Worm (Caenorhabditis elegans): Measurements from ENCODE around the gene F33D4.6.

F33D4.6 gene

DNA sequence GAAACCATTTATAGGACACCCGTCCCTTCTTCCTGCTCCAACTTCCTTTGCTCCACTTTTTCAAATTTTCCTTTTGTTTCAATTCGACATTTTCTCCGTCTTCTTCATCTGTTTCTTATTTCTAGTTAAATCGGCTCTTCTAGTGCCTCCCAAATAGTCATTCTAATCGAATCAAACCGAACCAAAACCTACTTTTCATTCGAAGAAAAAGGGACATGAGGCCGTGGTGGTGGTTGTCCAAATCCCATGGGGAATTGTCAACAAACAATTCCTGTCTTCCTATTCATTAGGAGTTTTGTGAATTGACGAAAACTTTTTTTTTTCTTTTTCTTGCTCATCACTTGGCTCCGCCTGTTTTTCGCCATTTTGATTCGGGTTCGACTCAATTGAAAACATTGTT, 18.8 kb upstream of the F33D4.6 start:
- no peak for TF ChIP-seq nhr-76 (tag; optimal IDR thresholded peaks at IDR 0.05)

DNA sequence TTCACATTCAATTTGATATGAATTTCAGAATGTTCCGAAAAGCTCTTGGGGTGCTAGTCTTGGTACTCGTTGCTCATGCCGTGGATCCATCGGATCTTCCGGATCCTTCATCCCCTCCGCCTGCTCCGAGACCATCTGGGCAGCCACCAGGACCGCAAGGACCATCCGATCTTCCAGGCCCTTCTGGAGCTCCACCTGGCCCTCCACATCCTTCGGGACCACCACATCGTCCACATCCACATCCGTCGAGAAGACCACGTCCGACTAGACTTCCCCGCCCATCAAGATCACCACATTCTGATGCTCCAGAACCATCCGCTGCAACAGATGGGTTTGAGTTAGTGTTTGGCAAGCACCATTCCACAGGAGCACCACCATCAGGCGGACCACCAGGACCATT, 16.8 kb upstream of the F33D4.6 start, which contains the start of gene clx-1:
Gene clx-1 (plus strand): TSS at position 30 of the 400 bp plus-strand sequence.
- TF ChIP-seq mml-1 (tag; optimal IDR thresholded peaks at IDR 0.05) (no peak), ztf-11 (tag; optimal IDR thresholded peaks at IDR 0.05) (no peak), snpc-4 (tag; optimal IDR thresholded peaks at IDR 0.05) (no peak), jun-1 (tag; optimal IDR thresholded peaks at IDR 0.05) (no peak), zag-1 (tag; optimal IDR thresholded peaks at IDR 0.05) (no peak), ceh-28 (tag; optimal IDR thresholded peaks at IDR 0.05) (no peak), tbx-2 (tag; optimal IDR thresholded peaks at IDR 0.05) (no peak), nhr-25 (tag; optimal IDR thresholded peaks at IDR 0.05) (no peak)

- TF ChIP-seq nhr-11 (tag; optimal IDR thresholded peaks at IDR 0.05) = no peak
- TF ChIP-seq ama-1 (optimal IDR thresholded peaks at IDR 0.05) = no peak
- no peak for TF ChIP-seq mdl-1 (tag; optimal IDR thresholded peaks at IDR 0.05)
- TF ChIP-seq fos-1 (tag; optimal IDR thresholded peaks at IDR 0.05) = no peak
- TF ChIP-seq nhr-76 (tag; optimal IDR thresholded peaks at IDR 0.05) = no peak
- TF ChIP-seq jun-1 (tag; optimal IDR thresholded peaks at IDR 0.05) = no peak
- TF ChIP-seq nfya-1 (tag; optimal IDR thresholded peaks at IDR 0.05; ENCODE audit: insufficient read depth) = no peak
- no peak for TF ChIP-seq unc-39 (tag; optimal IDR thresholded peaks at IDR 0.05)
- TF ChIP-seq ceh-28 (tag; optimal IDR thresholded peaks at IDR 0.05) = no peak
- TF ChIP-seq snpc-4 (tag; optimal IDR thresholded peaks at IDR 0.05) = no peak
- no peak for TF ChIP-seq ZK546.5 (tag; optimal IDR thresholded peaks at IDR 0.05)
- no peak for TF ChIP-seq ztf-11 (tag; optimal IDR thresholded peaks at IDR 0.05)
- TF ChIP-seq fkh-2 (tag; optimal IDR thresholded peaks at IDR 0.05) = no peak
- no peak for TF ChIP-seq eor-1 (tag; optimal IDR thresholded peaks at IDR 0.05)
- TF ChIP-seq ceh-16 (tag; optimal IDR thresholded peaks at IDR 0.05) = no peak
Measured at ce11 chrIV:7734173-7734572, 16.4 kb upstream of the F33D4.6 start.

ce11 chrIV:7731960-7732359, 14.1 kb upstream of the F33D4.6 start, which contains the start of the genes C50F7.9 and C50F7.3:
Gene C50F7.9, minus strand, starts transcription at chrIV:7732060.
Gene C50F7.3, plus strand, starts transcription at chrIV:7732329.
- TF ChIP-seq jun-1 (tag; optimal IDR thresholded peaks at IDR 0.05) = no peak
- no peak for TF ChIP-seq lin-39 (tag; optimal IDR thresholded peaks at IDR 0.05)
- no peak for TF ChIP-seq ZK546.5 (tag; optimal IDR thresholded peaks at IDR 0.05)
- TF ChIP-seq nfya-1 (tag; optimal IDR thresholded peaks at IDR 0.05; ENCODE audit: insufficient read depth) = no peak
- no peak for TF ChIP-seq eor-1 (tag; optimal IDR thresholded peaks at IDR 0.05)
- TF ChIP-seq aly-2 (tag; optimal IDR thresholded peaks at IDR 0.05) = no peak
- no peak for TF ChIP-seq ceh-9 (tag; optimal IDR thresholded peaks at IDR 0.05)
- no peak for TF ChIP-seq daf-12 (tag; optimal IDR thresholded peaks at IDR 0.05)
- TF ChIP-seq nhr-77 (tag; optimal IDR thresholded peaks at IDR 0.05) = no peak
- TF ChIP-seq mdl-1 (tag; optimal IDR thresholded peaks at IDR 0.05) = no peak
- no peak for TF ChIP-seq fos-1 (tag; optimal IDR thresholded peaks at IDR 0.05)
- no peak for TF ChIP-seq ztf-11 (tag; optimal IDR thresholded peaks at IDR 0.05)
- TF ChIP-seq nhr-12 (tag; optimal IDR thresholded peaks at IDR 0.05) = no peak
- no peak for TF ChIP-seq R02D3.7 (tag; optimal IDR thresholded peaks at IDR 0.05)
- no peak for TF ChIP-seq elt-2 (tag; optimal IDR thresholded peaks at IDR 0.05)
- no peak for TF ChIP-seq elt-1 (tag; optimal IDR thresholded peaks at IDR 0.05)
- no peak for TF ChIP-seq sea-2 (GFP tag; optimal IDR thresholded peaks at IDR 0.05)
- no peak for TF ChIP-seq nhr-67 (tag; optimal IDR thresholded peaks at IDR 0.05)

DNA sequence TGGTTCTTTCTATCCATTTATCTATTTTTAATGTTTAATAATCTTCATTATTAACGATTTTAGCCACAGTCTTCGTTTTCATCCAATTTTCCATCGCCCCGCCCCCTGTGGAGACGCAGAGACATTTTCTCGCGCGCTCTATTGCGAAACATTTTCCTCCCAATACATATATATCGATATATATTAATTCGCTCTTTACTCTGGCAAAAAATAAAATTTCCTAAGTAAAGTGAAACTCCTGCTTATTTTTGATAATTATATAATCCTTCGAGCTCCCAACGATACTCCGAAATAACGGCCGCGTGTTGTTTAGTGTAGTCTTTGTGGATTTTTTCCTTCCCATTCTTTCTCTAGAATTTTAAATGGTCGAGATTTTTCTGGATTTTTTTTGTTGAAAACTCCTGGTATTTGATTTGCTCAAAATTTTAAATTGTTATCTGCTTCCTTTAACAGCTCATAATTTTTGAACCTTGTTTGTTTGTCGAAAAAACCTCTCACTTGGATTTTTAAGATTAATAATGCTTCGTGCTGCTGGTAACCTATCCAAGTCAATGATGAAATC, 10.7 kb upstream of the F33D4.6 start, which contains the start of gene sucg-1:
Gene sucg-1 (plus strand): TSS at position 512 of the 562 bp plus-strand sequence.
- TF ChIP-seq unc-62 (GFP tag; optimal IDR thresholded peaks at IDR 0.05) (no peak), ama-1 (optimal IDR thresholded peaks at IDR 0.05) (no peak), jun-1 (tag; optimal IDR thresholded peaks at IDR 0.05) (no peak), lsy-12 (tag; optimal IDR thresholded peaks at IDR 0.05) (no peak), lin-15B (tag; optimal IDR thresholded peaks at IDR 0.05) (peak; percentile 14), nfya-1 (tag; optimal IDR thresholded peaks at IDR 0.05; ENCODE audit: insufficient read depth) (no peak), egl-27 (tag; optimal IDR thresholded peaks at IDR 0.05) (no peak)

Measured in whole organism, L3 larva.